Worm (Caenorhabditis elegans): ENCODE data around the gene T07G12.3.

DNA sequence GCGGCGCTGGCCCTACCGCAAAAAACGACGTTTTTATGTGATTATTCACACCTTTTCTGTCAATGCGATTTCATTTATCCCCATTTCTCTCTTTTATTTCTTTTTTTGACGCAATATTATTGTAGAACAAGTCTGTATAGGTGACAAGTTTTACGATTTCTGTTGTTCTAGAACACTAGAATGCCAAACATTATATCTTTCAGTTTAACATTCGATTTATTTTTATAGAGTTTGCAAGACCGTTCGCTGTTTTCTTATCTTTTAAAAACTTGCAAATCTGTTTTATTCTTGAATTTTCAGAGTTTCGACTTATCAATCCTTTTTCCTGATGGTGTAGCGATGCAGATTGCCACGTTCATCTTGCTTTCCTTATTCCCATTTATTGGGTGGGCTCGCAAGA, 42.3 kb downstream of the T07G12.3 start, which contains the start of gene efn-2:
- TF ChIP-seq flt-1 (GFP tag; IDR thresholded peaks at IDR 0.05), result no peak
- TF ChIP-seq ama-1 (optimal IDR thresholded peaks at IDR 0.05), result no peak
- no peak for TF ChIP-seq F13C5.2 (tag; optimal IDR thresholded peaks at IDR 0.05)
- no peak for TF ChIP-seq hmg-4 (GFP tag; optimal IDR thresholded peaks at IDR 0.05)
- no peak for TF ChIP-seq B0310.2 (tag; optimal IDR thresholded peaks at IDR 0.05)
- TF ChIP-seq pes-1 (GFP tag; IDR thresholded peaks at IDR 0.05), result no peak
- no peak for TF ChIP-seq ceh-13 (GFP tag; optimal IDR thresholded peaks at IDR 0.05)
- TF ChIP-seq ceh-36 (tag; optimal IDR thresholded peaks at IDR 0.05), result no peak
- TF ChIP-seq hmbx-1 (tag; optimal IDR thresholded peaks at IDR 0.05), result no peak
- TF ChIP-seq tbx-11 (GFP tag; IDR thresholded peaks at IDR 0.05), result no peak
- no peak for TF ChIP-seq tra-4 (tag; optimal IDR thresholded peaks at IDR 0.05)
- TF ChIP-seq sea-1 (GFP tag; conservative IDR thresholded peaks at IDR 0.05), result no peak
